Worm (Caenorhabditis elegans) whole organism, dauer: ENCODE results near the gene qdpr-1.
"Not testable (repeated sequence)": the region's sequence is repeated elsewhere in the genome, so short reads cannot be mapped to it uniquely, and the experiment has no call there.

Experiments
- unc-62 ChIP-seq: sonication (generic microtip); optimal IDR thresholded peaks from 2 replicates; lab custom pipeline; 2017; ENCODE audit warnings: missing biosample characterization, missing genetic modification reagents, missing genetic modification characterization

Gene qdpr-1

ce11 chrIII:13388621-13389020 lies 5.1 kb upstream of the qdpr-1 start:
- TF ChIP-seq unc-62 (GFP tag; lab: Kevin White, UChicago), result no peak

DNA sequence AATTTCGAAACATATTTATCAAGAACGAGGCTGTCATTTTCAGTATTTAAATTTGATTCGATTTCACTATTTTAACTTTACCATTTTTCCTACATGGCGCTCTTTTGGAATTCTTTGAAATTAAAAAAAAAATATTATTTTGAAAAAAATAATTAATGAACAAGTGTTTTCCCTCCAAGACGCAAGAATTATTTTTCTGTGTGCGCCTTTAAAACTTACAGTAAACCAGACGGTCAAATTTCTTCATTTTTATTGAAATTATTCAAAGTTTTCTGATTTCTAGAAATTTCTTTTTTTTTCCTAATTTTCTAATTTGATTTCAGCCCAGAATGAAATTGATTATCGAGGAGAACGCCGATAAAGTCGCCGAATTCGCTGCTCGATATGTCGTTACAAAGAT lies 4.6 kb upstream of the qdpr-1 start, which contains the start of gene T03F6.3:
T03F6.3 (plus strand) TSS at position 318 of the 400 bp plus-strand sequence.
- no peak for TF ChIP-seq unc-62 (GFP tag; lab: Kevin White, UChicago)

DNA sequence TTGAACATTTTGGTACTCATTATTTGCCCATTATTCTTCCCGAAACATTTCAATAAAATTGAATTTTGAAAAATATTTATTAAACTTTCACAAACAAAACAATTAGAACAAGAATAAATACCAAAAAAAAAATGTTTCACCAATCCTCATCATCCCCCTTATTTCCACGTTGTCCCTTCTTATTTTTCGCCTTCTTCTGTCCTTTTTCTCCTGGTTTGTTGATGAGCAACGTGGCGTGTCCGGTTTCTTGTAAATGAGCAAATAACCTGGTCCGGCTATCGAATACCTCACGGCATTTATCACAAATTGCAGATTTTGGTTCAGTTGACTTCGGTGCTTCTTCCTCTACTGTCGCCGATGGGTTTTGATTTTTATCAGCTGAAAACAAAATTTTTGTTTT lies 2.9 kb upstream of the qdpr-1 start:
- TF ChIP-seq unc-62 (GFP tag; lab: Kevin White, UChicago), result no peak

DNA sequence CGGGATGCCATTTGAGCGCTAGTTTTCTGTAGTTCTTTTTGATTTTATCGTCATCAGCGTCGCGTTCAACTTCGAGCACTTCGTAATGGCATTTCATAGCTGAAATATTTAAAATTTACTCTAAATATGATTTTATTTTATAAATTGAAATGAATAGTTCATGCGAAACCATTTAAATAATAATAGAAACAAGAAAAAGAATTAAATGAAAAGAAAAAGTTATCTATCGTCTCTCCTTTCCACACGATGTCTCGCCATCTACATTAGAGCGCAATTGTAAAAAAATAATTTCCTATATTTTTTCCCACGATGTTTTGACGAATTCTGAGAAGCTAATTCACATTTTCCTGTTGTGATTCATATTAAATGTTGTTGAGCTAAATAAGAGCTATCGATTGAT lies 471 bp upstream of the qdpr-1 start, which contains the start of gene dnj-17:
dnj-17 (minus strand) TSS at position 101 of the 400 bp plus-strand sequence.
- TF ChIP-seq unc-62 (GFP tag; lab: Kevin White, UChicago), result no peak

- TF ChIP-seq unc-62 (GFP tag; lab: Kevin White, UChicago), result no peak
Observed at ce11 chrIII:13395262-13395661, 1.6 kb downstream of the qdpr-1 start, which contains the start of gene F11F1.1. F11F1.1 (plus strand) TSS chrIII:13395562.

ce11 chrIII:13401673-13402258 lies 8.1 kb downstream of the qdpr-1 start, which contains the start of the genes srlf-9 and srlf-10:
srlf-9 (minus strand) TSS chrIII:13401773.
srlf-10 (plus strand) TSS chrIII:13402208.
- TF ChIP-seq unc-62 (GFP tag; lab: Kevin White, UChicago), result not testable (repeated sequence)

ce11 chrIII:13402934-13403333 lies 9.2 kb downstream of the qdpr-1 start, which contains the start of gene mig-18:
mig-18 (plus strand) TSS chrIII:13403234.
- TF ChIP-seq unc-62 (GFP tag; lab: Kevin White, UChicago), result no peak

DNA sequence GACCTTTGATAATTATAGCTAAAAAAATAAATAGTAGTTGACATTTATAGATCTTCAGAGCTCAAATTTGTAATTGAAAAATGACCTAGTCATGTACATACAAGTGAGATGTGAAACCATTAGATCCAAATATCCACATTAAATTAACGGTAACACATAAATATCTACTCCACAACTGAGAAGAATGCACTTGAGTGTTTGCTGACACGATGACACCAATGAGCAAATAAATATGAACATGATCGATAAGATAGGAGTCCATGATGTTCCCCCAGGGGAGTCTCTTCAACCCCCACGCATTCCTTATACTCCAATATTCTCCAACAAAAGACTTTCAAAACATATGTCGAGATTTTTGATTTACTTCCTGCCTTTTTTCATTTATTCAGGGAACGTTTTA lies 10.7 kb downstream of the qdpr-1 start, which contains the start of gene ttr-52:
ttr-52 (plus strand) TSS at position 301 of the 400 bp plus-strand sequence.
- no peak for TF ChIP-seq unc-62 (GFP tag; lab: Kevin White, UChicago)

ce11 chrIII:13405504-13405903 lies 11.8 kb downstream of the qdpr-1 start, which contains the start of gene nas-1:
nas-1 (plus strand) TSS chrIII:13405804.
- no peak for TF ChIP-seq unc-62 (GFP tag; lab: Kevin White, UChicago)

ce11 chrIII:13409498-13409897 lies 15.8 kb downstream of the qdpr-1 start, which contains the start of gene myo-6:
myo-6 (plus strand) TSS chrIII:13409798.
- no peak for TF ChIP-seq unc-62 (GFP tag; lab: Kevin White, UChicago)

DNA sequence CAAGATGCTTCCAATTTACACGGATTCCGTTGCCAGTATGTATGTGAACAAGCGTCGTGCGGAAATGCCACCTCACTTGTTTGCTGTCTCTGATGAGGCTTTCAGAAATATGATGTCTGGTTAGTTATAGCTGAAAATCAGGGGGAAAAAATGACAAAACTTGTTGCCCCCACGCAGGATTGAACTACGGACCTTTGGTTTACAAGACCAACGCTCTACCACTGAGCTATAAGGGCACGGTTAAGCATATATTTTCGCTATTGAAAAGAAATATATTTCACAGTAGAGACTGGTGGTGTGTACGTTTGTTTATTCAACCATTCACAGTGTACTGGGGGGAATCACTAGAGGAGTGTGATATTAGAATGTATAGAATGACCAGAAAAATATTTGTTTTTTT lies 17.5 kb downstream of the qdpr-1 start:
- no peak for TF ChIP-seq unc-62 (GFP tag; lab: Kevin White, UChicago)

DNA sequence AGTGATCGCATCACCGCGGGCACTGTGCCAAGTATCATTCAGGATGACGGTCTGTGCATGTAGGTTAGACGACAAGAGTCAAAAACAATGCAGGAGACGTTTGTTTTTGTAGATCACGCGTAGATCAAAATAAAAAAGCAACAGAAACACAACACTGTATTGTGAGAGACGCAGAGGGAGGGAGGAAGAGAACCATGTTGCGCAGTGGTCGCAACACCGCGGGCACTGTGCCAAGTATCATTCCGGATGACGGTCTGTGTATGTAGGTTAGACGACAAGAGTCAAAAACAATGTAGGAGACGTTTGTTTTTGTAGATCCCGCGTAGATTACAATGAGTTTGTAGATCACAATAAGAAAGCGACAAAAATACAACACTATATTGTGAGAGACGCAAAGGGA lies 25.3 kb downstream of the qdpr-1 start:
- no peak for TF ChIP-seq unc-62 (GFP tag; lab: Kevin White, UChicago)

- no peak for TF ChIP-seq unc-62 (GFP tag; lab: Kevin White, UChicago)
Observed at ce11 chrIII:13423414-13423813, 29.7 kb downstream of the qdpr-1 start, which contains the start of gene exo-1. exo-1 (plus strand) TSS chrIII:13423514.

- no peak for TF ChIP-seq unc-62 (GFP tag; lab: Kevin White, UChicago)
Observed at ce11 chrIII:13426036-13426435, 32.3 kb downstream of the qdpr-1 start, which contains the start of gene cope-1. cope-1 (plus strand) TSS chrIII:13426264.

DNA sequence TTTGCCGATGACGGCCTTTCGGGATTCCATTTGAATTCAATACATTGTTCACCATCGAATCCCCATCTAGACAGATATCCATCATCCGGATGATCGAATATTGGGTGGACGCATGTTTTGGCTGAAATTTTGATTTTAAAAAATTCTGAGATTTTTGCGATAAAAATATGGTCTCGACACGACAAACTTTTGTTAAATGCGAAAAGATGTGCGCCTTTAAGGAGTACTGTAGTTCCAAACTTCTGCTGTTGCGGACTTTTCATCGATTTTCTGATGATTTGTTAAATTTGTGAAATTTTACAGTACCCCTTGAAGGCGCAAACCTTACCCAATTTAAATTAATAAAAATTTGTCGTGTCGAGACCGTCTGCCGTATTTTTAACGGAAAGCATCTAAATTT lies 34.1 kb downstream of the qdpr-1 start:
- no peak for TF ChIP-seq unc-62 (GFP tag; lab: Kevin White, UChicago)

- no peak for TF ChIP-seq unc-62 (GFP tag; lab: Kevin White, UChicago)
Observed at ce11 chrIII:13429668-13430067, 36.0 kb downstream of the qdpr-1 start, which contains the start of gene bli-5. bli-5 (minus strand) TSS chrIII:13429768.

ce11 chrIII:13430162-13430561 lies 36.5 kb downstream of the qdpr-1 start, which contains the start of gene trf-1:
trf-1 (plus strand) TSS chrIII:13430462.
- TF ChIP-seq unc-62 (GFP tag; lab: Kevin White, UChicago), result no peak
